Fruit fly (Drosophila melanogaster): ENCODE measurements around the gene Peritrophin-15b.

Gene Peritrophin-15b

DNA sequence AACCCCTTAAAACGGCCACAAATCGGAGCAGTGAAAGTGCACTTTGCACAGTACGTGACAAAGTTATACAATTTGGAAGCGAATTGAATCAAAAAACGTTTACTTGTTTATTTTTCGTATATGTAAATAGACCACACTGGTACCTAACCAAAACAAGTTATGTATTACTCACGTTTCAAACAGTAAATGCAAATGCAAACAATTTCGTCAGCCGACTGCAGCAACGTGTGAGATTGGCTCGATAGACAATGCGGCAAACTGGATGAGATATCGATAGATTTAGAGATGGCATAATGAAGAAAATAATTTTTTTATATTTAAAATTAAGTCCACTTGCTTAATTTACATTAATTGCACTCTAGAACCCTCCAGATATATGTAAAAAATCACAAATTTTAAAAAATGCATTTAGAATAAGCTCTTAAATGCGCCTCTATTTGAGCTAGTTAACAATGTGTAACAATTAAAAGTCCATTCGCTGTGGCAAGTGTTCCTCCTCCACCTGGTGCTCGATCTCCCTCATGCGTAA lies 13.2 kb downstream of the Peritrophin-15b start, which contains the start of gene AlaRS (continued):
- no peak for TF ChIP-seq nau (GFP tag; optimal IDR thresholded peaks at IDR 0.05)
- peak; percentile 73 for TF ChIP-seq Doc3 (GFP tag; IDR thresholded peaks at IDR 0.05; ENCODE audit: partially characterized antibody)
- peak; percentile 61 for TF ChIP-seq CG2712 (tag; optimal IDR thresholded peaks at IDR 0.05)
- TF ChIP-seq Ets97D (GFP tag; optimal IDR thresholded peaks at IDR 0.05), result peak; percentile 10
- TF ChIP-seq CG34224 (GFP tag; IDR thresholded peaks at IDR 0.05; ENCODE audit: partially characterized antibody), result peak; percentile 61
- TF ChIP-seq CG34376 (GFP tag; optimal IDR thresholded peaks at IDR 0.05), result peak; percentile 41
- peak; percentile 28 for TF ChIP-seq CG1603 (tag; optimal IDR thresholded peaks at IDR 0.05)
- peak; percentile 13; the same call in 1 of the 3 replicates for TF ChIP-seq tgo (GFP tag; IDR thresholded peaks at IDR 0.05)
- no peak for TF ChIP-seq pb (GFP tag; optimal IDR thresholded peaks at IDR 0.05)
- no peak for TF ChIP-seq CG10274 (GFP tag; optimal IDR thresholded peaks at IDR 0.05)
- no peak for TF ChIP-seq CG9876 (GFP tag; optimal IDR thresholded peaks at IDR 0.05)
- TF ChIP-seq Dref (GFP tag; IDR thresholded peaks at IDR 0.05), result peak; percentile 68
- TF ChIP-seq TFAM (GFP tag; optimal IDR thresholded peaks at IDR 0.05), result no peak
- TF ChIP-seq hb (GFP tag; IDR thresholded peaks at IDR 0.05; ENCODE audit: partially characterized antibody), result peak; percentile 45; the same call in 1 of the 3 replicates
- no peak for TF ChIP-seq B-H1 (GFP tag; IDR thresholded peaks at IDR 0.05)
- 0 out of 2 replicates have a peak, but pooled peaks have one; percentile 21 for TF ChIP-seq stc (GFP tag; IDR thresholded peaks at IDR 0.05)
- no peak for TF ChIP-seq C15 (GFP tag; IDR thresholded peaks at IDR 0.05)
- no peak for TF ChIP-seq Ets65A (GFP tag)
- peak; percentile 33 for TF ChIP-seq sug (tag; optimal IDR thresholded peaks at IDR 0.05)
- no peak for TF ChIP-seq fu2 (GFP tag; optimal IDR thresholded peaks at IDR 0.05)
- TF ChIP-seq CG3995 (GFP tag; optimal IDR thresholded peaks at IDR 0.05), result peak; percentile 13
- peak; percentile 51; the same call in 2 of the 3 replicates for TF ChIP-seq CG17361 (GFP tag; IDR thresholded peaks at IDR 0.05)
- no peak for TF ChIP-seq fru (optimal IDR thresholded peaks at IDR 0.05)
- peak; percentile 19 for TF ChIP-seq D19A (tag; optimal IDR thresholded peaks at IDR 0.05)
- TF ChIP-seq psq (GFP tag; optimal IDR thresholded peaks at IDR 0.05), result no peak
- TF ChIP-seq vvl (GFP tag; IDR thresholded peaks at IDR 0.05), result peak; percentile 44; the same call in 1 of the 2 replicates
- no peak for TF ChIP-seq CG7786 (GFP tag; optimal IDR thresholded peaks at IDR 0.05)
- peak; percentile 71 for TF ChIP-seq Sry-δ (GFP tag; optimal IDR thresholded peaks at IDR 0.05)
- TF ChIP-seq Scr (GFP tag; IDR thresholded peaks at IDR 0.05; ENCODE audit: partially characterized antibody), result peak; percentile 75
- TF ChIP-seq vnd (GFP tag; IDR thresholded peaks at IDR 0.05; ENCODE audit: partially characterized antibody), result peak; percentile 47; the same call in 2 of the 3 replicates
- TF ChIP-seq Mes4 (GFP tag; optimal IDR thresholded peaks at IDR 0.05), result no peak
- peak; percentile 26 for TF ChIP-seq Sox100B (GFP tag; optimal IDR thresholded peaks at IDR 0.05)
- TF ChIP-seq ems (GFP tag; optimal IDR thresholded peaks at IDR 0.05), result peak; percentile 18
- TF ChIP-seq sisA (GFP tag; IDR thresholded peaks at IDR 0.05), result no peak
- no peak; the same call in 2 of the 3 replicates for TF ChIP-seq CG14050 (GFP tag; IDR thresholded peaks at IDR 0.05)
- peak; percentile 57 for TF ChIP-seq CG12659 (GFP tag; optimal IDR thresholded peaks at IDR 0.05)
- TF ChIP-seq Oaz (GFP tag; IDR thresholded peaks at IDR 0.05), result no peak
- TF ChIP-seq Oli (tag; optimal IDR thresholded peaks at IDR 0.05), result peak; percentile 9
- TF ChIP-seq trh (GFP tag; optimal IDR thresholded peaks at IDR 0.05), result no peak
- TF ChIP-seq CG7987 (GFP tag; optimal IDR thresholded peaks at IDR 0.05), result no peak
- no peak for TF ChIP-seq ara (GFP tag; IDR thresholded peaks at IDR 0.05)
- TF ChIP-seq danr (GFP tag; IDR thresholded peaks at IDR 0.05), result no peak
- no peak for TF ChIP-seq dimm (GFP tag; IDR thresholded peaks at IDR 0.05)
- peak; percentile 28 for TF ChIP-seq Meics (GFP tag; optimal IDR thresholded peaks at IDR 0.05)
- TF ChIP-seq Dip2 (GFP tag; IDR thresholded peaks at IDR 0.05), result no peak
- TF ChIP-seq CG15696 (tag; optimal IDR thresholded peaks at IDR 0.05), result no peak
- TF ChIP-seq CG11723 (GFP tag; optimal IDR thresholded peaks at IDR 0.05), result peak; percentile 22
- TF ChIP-seq Max (GFP tag; optimal IDR thresholded peaks at IDR 0.05), result peak; percentile 36
- no peak for TF ChIP-seq CG8765 (GFP tag; IDR thresholded peaks at IDR 0.05)
- no peak for TF ChIP-seq tup (GFP tag; optimal IDR thresholded peaks at IDR 0.05)
- no peak for TF ChIP-seq CG5953 (GFP tag; IDR thresholded peaks at IDR 0.05)
